Fruit fly (Drosophila melanogaster): ENCODE data around the gene CG32086.
A peak's percentile ranks its signal among the peaks of the same experiment; 100 is the strongest.

The CG32086 gene

DNA sequence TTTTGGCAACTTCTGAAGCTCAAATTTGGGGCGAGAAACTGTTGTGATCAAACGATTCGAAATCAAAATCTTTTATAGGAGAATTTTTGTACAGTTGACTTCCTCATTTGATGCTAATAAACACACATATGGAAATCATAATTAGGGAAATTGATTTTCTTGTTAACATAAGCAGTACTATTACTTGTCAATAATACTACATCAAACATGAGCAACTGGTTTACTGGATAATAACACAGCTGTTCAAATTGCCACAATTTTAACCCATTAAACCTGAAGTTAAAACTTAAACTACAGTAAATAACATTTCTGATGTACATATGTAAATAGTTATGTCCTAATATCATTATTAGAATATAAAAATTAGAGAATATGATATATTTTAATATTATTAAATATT lies 3.9 kb downstream of the CG32086 start, which contains the start of gene CG43390 (continued):
- TF ChIP-seq CG2129 (GFP tag; IDR thresholded peaks at IDR 0.05; ENCODE audit: partially characterized antibody) (no peak), usp (GFP tag; optimal IDR thresholded peaks at IDR 0.05) (no peak), gsb (GFP tag; IDR thresholded peaks at IDR 0.05) (peak; percentile 66), Dref (GFP tag; IDR thresholded peaks at IDR 0.05) (no peak), slou (GFP tag; optimal IDR thresholded peaks at IDR 0.05) (peak; percentile 4), CG31388 (GFP tag; optimal IDR thresholded peaks at IDR 0.05) (no peak), CG10543 (GFP tag; optimal IDR thresholded peaks at IDR 0.05) (no peak), CoRest (tag; optimal IDR thresholded peaks at IDR 0.05) (peak; percentile 39), sug (tag; optimal IDR thresholded peaks at IDR 0.05) (peak; percentile 39), ind (GFP tag; optimal IDR thresholded peaks at IDR 0.05) (no peak), az2 (GFP tag; optimal IDR thresholded peaks at IDR 0.05) (no peak), wek (GFP tag; optimal IDR thresholded peaks at IDR 0.05) (peak; percentile 48), CG16813 (GFP tag; IDR thresholded peaks at IDR 0.05; ENCODE audit: partially characterized antibody) (no peak), Lim3 (GFP tag; IDR thresholded peaks at IDR 0.05) (no peak), Meics (GFP tag; optimal IDR thresholded peaks at IDR 0.05) (no peak), ac (GFP tag; optimal IDR thresholded peaks at IDR 0.05) (no peak), Dip2 (GFP tag; IDR thresholded peaks at IDR 0.05) (no peak), Jarid2 (GFP tag; optimal IDR thresholded peaks at IDR 0.05) (peak; percentile 2), Mad (GFP tag; optimal IDR thresholded peaks at IDR 0.05) (no peak), Gsc (GFP tag; IDR thresholded peaks at IDR 0.05) (no peak), CG13894 (tag; optimal IDR thresholded peaks at IDR 0.05) (peak; percentile 79), row (GFP tag; IDR thresholded peaks at IDR 0.05) (no peak), CG14860 (GFP tag; IDR thresholded peaks at IDR 0.05; ENCODE audit: partially characterized antibody) (no peak), CG2116 (GFP tag; optimal IDR thresholded peaks at IDR 0.05) (no peak), cato (GFP tag; optimal IDR thresholded peaks at IDR 0.05; ENCODE audit: borderline replicate concordance) (no peak), ERR (GFP tag; optimal IDR thresholded peaks at IDR 0.05) (no peak), CG8388 (GFP tag; optimal IDR thresholded peaks at IDR 0.05) (no peak), CG32767 (GFP tag; IDR thresholded peaks at IDR 0.05) (no peak), CG31224 (GFP tag; IDR thresholded peaks at IDR 0.05) (no peak), CG31441 (GFP tag; IDR thresholded peaks at IDR 0.05) (no peak; the same call in 1 of the 2 replicates), schlank (tag; optimal IDR thresholded peaks at IDR 0.05) (peak; percentile 63), CG3407 (GFP tag; optimal IDR thresholded peaks at IDR 0.05) (peak; percentile 4), Camta (GFP tag; optimal IDR thresholded peaks at IDR 0.05) (peak; percentile 7), CG34422 (GFP tag; IDR thresholded peaks at IDR 0.05) (no peak), nmo (GFP tag; optimal IDR thresholded peaks at IDR 0.05) (no peak), CrebB (tag; optimal IDR thresholded peaks at IDR 0.05) (peak; percentile 73), CG17802 (tag; optimal IDR thresholded peaks at IDR 0.05) (no peak), so (GFP tag; IDR thresholded peaks at IDR 0.05) (no peak), CG7745 (tag; optimal IDR thresholded peaks at IDR 0.05) (no peak), CG7963 (GFP tag; IDR thresholded peaks at IDR 0.05; ENCODE audit: partially characterized antibody) (no peak), CG7372 (GFP tag; IDR thresholded peaks at IDR 0.05) (no peak), ab (GFP tag; optimal IDR thresholded peaks at IDR 0.05) (no peak), CG15073 (GFP tag; optimal IDR thresholded peaks at IDR 0.05) (no peak), CG11398 (GFP tag; optimal IDR thresholded peaks at IDR 0.05) (no peak), jigr1 (GFP tag; IDR thresholded peaks at IDR 0.05) (no peak), CG15514 (GFP tag; optimal IDR thresholded peaks at IDR 0.05) (peak; percentile 38), CG6765 (GFP tag; optimal IDR thresholded peaks at IDR 0.05) (peak; percentile 70), sens (GFP tag) (peak; percentile 43), exex (tag; optimal IDR thresholded peaks at IDR 0.05) (peak; percentile 40), CG17612 (GFP tag; IDR thresholded peaks at IDR 0.05) (no peak), ase (GFP tag; IDR thresholded peaks at IDR 0.05) (no peak), B-H1 (GFP tag; IDR thresholded peaks at IDR 0.05) (no peak)
